Worm (Caenorhabditis elegans) whole organism, L3 larva: ENCODE results near the gene Y46G5A.39.

Experiments used
- ama-1 ChIP-seq: fragments of 150-350 bp; optimal IDR thresholded peaks from 2 replicates; lab custom pipeline; 2018
- egl-5 ChIP-seq: fragments of 150-350 bp; optimal IDR thresholded peaks from 2 replicates; lab custom pipeline; 2017; ENCODE audit warnings: missing biosample characterization, missing genetic modification reagents, missing genetic modification characterization, inconsistent platforms
- elt-3 ChIP-seq, 3 experiments: fragments of 150-350 bp in 1 of 3; sonication (generic microtip) in 2 of 3; optimal IDR thresholded peaks; 2 replicates in 2 of 3; 4 replicates in 1 of 3; lab custom pipeline; 2014 to 2017; ENCODE audit warnings: missing biosample characterization in 3 of 3, missing genetic modification characterization in 3 of 3
- fkh-10 ChIP-seq: sonication (generic microtip); optimal IDR thresholded peaks from 2 replicates; lab custom pipeline; 2017; ENCODE audit warnings: missing biosample characterization, missing genetic modification reagents, missing genetic modification characterization
- fos-1 ChIP-seq: fragments of 150-350 bp; optimal IDR thresholded peaks from 2 replicates; lab custom pipeline; 2014; ENCODE audit warnings: missing biosample characterization, missing genetic modification characterization
- hmg-11 ChIP-seq: sonication (generic microtip); optimal IDR thresholded peaks from 2 replicates; lab custom pipeline; 2016; ENCODE audit warnings: missing genetic modification characterization, missing compliant biosample characterization
- lin-15B ChIP-seq: fragments of 150-350 bp; optimal IDR thresholded peaks from 2 replicates; lab custom pipeline; 2014; ENCODE audit warnings: missing biosample characterization, missing genetic modification characterization
- nhr-237 ChIP-seq: fragments of 150-350 bp; optimal IDR thresholded peaks from 2 replicates; lab custom pipeline; 2014; ENCODE audit warnings: missing biosample characterization, missing genetic modification characterization
- nhr-28 ChIP-seq: fragments of 150-350 bp; optimal IDR thresholded peaks from 2 replicates; lab custom pipeline; 2014; ENCODE audit warnings: missing biosample characterization, missing genetic modification characterization
- pha-4 ChIP-seq: fragments of 150-350 bp; optimal IDR thresholded peaks from 2 replicates; lab custom pipeline; 2014; ENCODE audit warnings: missing biosample characterization, missing genetic modification reagents, missing genetic modification characterization
- sea-2 ChIP-seq: fragments of 150-350 bp; sonication (generic microtip); optimal IDR thresholded peaks from 4 replicates; lab custom pipeline; 2014; ENCODE audit warnings: missing biosample characterization, missing genetic modification reagents, missing genetic modification characterization
- snpc-4 ChIP-seq: fragments of 150-350 bp; optimal IDR thresholded peaks from 2 replicates; lab custom pipeline; 2014; ENCODE audit warnings: missing biosample characterization, missing genetic modification characterization
- ztf-11 ChIP-seq: fragments of 150-350 bp; optimal IDR thresholded peaks from 2 replicates; lab custom pipeline; 2014; ENCODE audit warnings: missing biosample characterization, missing genetic modification characterization
- ztf-4 ChIP-seq: fragments of 150-350 bp; optimal IDR thresholded peaks from 2 replicates; lab custom pipeline; 2014; ENCODE audit warnings: missing biosample characterization, missing genetic modification characterization

DNA sequence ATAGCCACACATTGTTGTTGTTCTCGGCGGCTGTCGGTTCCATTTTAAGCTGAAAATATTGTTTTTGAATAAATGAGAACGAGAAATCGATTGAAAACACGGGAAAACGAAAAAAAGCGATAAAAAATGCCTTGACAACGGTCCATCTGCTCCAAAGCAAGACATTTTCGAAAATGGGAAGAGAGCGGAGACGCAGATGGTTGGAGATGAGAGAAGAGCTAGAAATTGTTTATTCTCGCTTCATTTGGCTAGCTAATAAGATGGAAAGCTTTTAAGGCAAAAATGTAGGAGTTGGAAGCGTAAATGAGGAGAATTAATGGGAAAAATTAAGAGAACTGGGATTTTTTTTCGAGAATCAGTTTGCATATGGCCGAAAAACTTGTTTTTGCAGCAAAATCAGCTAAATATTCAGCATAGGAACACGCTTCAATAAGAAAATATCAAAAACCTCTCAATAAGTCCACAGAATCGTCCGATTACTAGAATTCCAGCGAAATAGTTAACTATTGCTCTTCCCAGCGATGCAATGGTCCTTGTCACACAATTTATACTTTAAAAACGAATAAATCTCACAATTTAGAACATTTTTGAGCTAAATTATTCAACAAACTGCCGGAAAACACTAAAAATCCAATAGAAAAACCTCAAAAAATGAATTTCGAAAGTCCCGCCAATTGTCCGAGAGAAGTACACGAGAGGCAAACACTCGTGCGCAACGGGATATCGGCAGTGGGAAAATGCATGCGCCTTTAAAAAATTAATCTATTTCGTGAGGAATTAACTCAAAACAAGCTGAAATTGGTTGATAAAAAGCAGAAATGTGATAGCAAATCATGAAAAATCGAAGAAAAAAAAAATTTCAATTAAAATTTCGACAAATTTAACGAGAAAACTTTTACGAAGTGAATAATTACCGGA is 15.1 kb downstream of the Y46G5A.39 start, which contains the start of gene pisy-1:
- TF ChIP-seq sea-2 (GFP tag; lab: Kevin White, UChicago) = no peak
- TF ChIP-seq snpc-4 (tag; lab: Kevin White, UChicago) = peak; percentile 48
- no peak for TF ChIP-seq elt-3 (tag; optimal IDR thresholded peaks at IDR 0.05; lab: Kevin White, UChicago)
- TF ChIP-seq ama-1 (lab: Kevin White, UChicago) = no peak
- TF ChIP-seq fkh-10 = no peak
- TF ChIP-seq nhr-237 (tag; lab: Kevin White, UChicago) = no peak
- no peak for TF ChIP-seq ztf-4 (tag; lab: Kevin White, UChicago)
- peak; percentile 55 for TF ChIP-seq hmg-11
- peak; percentile 76 for TF ChIP-seq pha-4 (tag; lab: Kevin White, UChicago)
- TF ChIP-seq ztf-11 (tag; lab: Kevin White, UChicago) = no peak
- no peak for TF ChIP-seq fos-1 (tag; lab: Kevin White, UChicago)
- TF ChIP-seq egl-5 (tag; lab: Kevin White, UChicago) = peak; percentile 46
- TF ChIP-seq nhr-28 = no peak
- TF ChIP-seq lin-15B = peak; percentile 77
